Worm (Caenorhabditis elegans): Measurements from ENCODE around the gene F20D6.15.

The F20D6.15 gene

DNA sequence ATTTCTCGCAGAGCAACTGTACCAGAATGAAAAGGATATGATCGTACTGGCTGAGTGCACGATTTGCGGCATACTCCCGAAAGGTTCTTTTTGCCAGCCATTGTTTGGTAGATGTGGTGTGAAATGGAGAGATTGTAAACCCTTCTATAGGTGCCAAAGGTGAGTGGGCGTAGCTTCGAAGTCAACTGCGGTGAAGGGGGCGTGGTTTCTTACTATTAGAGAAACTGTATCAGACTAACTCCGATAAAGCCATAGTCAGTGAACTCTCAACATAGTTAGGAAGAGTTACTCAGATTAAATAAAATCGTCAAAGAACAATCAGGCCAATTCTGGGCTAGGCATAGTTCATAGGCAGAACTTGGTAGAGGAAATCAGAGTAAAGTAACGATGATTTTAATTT lies 10.9 kb downstream of the F20D6.15 start, which contains the start of gene F20D6.9:
Gene F20D6.9, minus strand, starts transcription at position 101 of the 400 bp plus-strand sequence.
- TF ChIP-seq W03F9.2 (tag; optimal IDR thresholded peaks at IDR 0.05) (no peak), him-1 (tag; optimal IDR thresholded peaks at IDR 0.05) (no peak), dao-5 (tag; optimal IDR thresholded peaks at IDR 0.05) (no peak)

DNA sequence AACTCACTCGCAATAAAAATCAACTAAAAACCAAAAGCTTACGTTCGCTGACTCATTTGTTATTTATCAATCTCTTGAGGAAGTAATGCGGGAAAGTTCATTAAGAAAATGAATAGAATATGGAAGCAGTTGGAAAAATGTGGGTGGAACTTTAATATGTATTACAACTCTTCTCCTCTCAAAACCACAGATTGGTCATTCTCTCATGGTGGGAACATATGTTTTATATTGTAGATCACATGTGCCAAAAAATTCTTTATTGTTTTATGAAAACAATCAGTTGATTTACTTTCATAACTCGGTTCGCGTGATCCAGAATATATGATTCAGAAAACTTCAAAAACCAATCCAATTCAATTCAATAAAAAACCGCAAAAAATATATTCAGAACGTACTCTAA lies 16.6 kb downstream of the F20D6.15 start:
- no peak for TF ChIP-seq W03F9.2 (tag; optimal IDR thresholded peaks at IDR 0.05)
- TF ChIP-seq dao-5 (tag; optimal IDR thresholded peaks at IDR 0.05): no peak
- TF ChIP-seq him-1 (tag; optimal IDR thresholded peaks at IDR 0.05): no peak

DNA sequence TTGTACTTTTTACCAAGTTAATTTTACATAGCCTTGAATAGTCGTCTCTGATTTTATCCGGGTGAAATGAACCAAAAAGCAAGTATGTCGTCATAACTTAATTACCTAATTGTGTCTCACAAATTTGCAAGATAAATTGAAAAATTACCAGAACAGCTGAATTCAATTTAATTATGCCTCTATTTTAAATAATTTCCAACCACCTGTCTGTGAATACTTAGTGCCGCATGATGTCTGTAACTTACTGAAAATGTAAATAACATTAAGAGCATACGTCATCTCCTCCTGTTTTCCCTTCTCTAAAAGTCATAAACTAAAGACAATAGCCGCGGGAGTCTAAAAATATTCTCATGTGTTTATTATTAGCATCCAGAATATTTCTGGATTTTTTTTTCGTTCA lies 18.0 kb downstream of the F20D6.15 start:
- TF ChIP-seq dao-5 (tag; optimal IDR thresholded peaks at IDR 0.05): no peak
- no peak for TF ChIP-seq him-1 (tag; optimal IDR thresholded peaks at IDR 0.05)
- TF ChIP-seq W03F9.2 (tag; optimal IDR thresholded peaks at IDR 0.05): no peak

DNA sequence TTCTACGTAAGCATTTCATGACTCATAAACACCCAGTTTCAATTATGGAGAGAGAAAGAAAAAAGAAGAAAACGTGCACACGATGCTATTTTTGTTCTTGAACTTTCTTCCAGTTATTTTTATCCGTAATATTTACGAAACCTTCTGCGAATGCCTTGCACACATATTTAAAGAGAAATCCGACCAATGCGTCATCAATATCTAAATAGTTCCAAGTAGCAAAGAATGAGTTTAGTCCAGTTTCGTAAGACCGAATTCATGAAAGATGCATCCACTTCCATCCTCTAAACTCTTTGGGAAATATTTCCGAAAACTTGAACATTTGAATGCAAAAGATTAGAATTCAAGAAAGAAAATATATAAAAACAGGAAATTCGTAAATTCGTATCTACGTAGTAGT lies 19.1 kb downstream of the F20D6.15 start:
- TF ChIP-seq dao-5 (tag; optimal IDR thresholded peaks at IDR 0.05): no peak
- no peak for TF ChIP-seq him-1 (tag; optimal IDR thresholded peaks at IDR 0.05)
- no peak for TF ChIP-seq W03F9.2 (tag; optimal IDR thresholded peaks at IDR 0.05)

ce11 chrV:8168219-8168962 lies 19.9 kb downstream of the F20D6.15 start, which contains the start of gene F20D6.8:
Gene F20D6.8 (minus strand): TSS chrV:8168269.
- TF ChIP-seq W03F9.2 (tag; optimal IDR thresholded peaks at IDR 0.05) (no peak), dao-5 (tag; optimal IDR thresholded peaks at IDR 0.05) (no peak), him-1 (tag; optimal IDR thresholded peaks at IDR 0.05) (no peak)

DNA sequence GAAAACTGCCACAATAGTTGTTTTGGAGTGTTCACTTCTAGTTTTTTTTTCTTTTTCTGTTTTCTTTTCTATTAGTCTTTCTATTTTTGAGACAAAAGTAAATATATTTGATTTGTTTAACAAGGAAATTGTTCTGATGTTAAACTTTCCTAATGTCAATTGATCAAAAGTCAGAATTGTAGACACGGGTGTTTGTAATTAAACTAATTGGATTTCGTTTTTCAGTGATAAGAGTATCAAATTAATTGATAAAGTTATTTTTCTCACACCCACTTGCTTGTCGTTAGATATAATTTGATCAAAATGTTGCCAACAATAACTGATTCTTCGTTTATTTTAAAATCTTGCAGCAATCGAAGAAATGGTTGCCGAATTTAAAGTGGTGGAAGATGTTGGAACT lies 25.1 kb downstream of the F20D6.15 start:
- TF ChIP-seq him-1 (tag; optimal IDR thresholded peaks at IDR 0.05) (no peak), W03F9.2 (tag; optimal IDR thresholded peaks at IDR 0.05) (no peak), dao-5 (tag; optimal IDR thresholded peaks at IDR 0.05) (no peak)

ce11 chrV:8161699-8162098 lies 26.6 kb downstream of the F20D6.15 start, which contains the start of gene F20D6.5:
Gene F20D6.5 (plus strand): TSS chrV:8161957.
- TF ChIP-seq him-1 (tag; optimal IDR thresholded peaks at IDR 0.05): no peak

DNA sequence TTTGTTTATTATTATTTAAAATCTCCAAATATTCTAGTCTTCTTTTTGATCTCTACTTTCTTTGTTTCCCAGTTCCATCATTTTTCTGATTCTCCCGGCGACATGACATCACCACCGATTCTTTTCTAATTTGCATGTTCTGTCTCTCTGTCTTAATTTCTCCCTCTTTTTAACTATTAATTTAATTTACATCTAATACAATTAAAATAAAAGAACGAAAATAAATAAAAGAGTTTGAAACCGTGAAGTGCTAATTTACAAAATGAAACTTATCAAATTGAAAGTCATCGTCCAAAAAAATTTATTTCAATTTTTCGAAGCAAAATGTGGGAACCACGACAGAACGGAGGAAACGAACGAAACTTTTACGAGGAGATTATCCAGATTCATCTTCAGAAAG lies 28.6 kb downstream of the F20D6.15 start, which contains the start of gene F20D6.6:
Gene F20D6.6, plus strand, starts transcription at position 301 of the 400 bp plus-strand sequence.
- TF ChIP-seq W03F9.2 (tag; optimal IDR thresholded peaks at IDR 0.05) (no peak), dao-5 (tag; optimal IDR thresholded peaks at IDR 0.05) (no peak), him-1 (tag; optimal IDR thresholded peaks at IDR 0.05) (no peak)

DNA sequence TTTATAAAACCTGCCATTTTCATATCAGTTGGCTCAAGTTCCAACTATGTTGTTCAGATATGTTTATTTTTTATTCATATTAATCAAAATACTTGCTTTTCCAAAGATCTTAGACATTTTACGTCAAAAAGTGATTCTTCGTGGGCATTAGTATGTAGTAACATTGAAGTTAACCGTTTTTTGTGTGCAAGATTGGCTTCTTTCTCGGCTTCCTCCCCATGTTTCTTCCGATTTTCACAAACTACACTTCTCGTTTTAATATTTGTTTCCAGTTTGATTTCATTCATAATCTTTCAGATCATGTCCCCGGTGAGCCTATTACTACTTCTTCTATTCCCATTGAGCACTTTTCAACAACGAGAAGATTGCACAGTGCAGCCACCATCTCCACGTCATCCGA lies 30.8 kb downstream of the F20D6.15 start, which contains the start of gene sul-2:
Gene sul-2, plus strand, starts transcription at position 301 of the 400 bp plus-strand sequence.
- TF ChIP-seq him-1 (tag; optimal IDR thresholded peaks at IDR 0.05) (no peak), dao-5 (tag; optimal IDR thresholded peaks at IDR 0.05) (no peak), W03F9.2 (tag; optimal IDR thresholded peaks at IDR 0.05) (no peak)

DNA sequence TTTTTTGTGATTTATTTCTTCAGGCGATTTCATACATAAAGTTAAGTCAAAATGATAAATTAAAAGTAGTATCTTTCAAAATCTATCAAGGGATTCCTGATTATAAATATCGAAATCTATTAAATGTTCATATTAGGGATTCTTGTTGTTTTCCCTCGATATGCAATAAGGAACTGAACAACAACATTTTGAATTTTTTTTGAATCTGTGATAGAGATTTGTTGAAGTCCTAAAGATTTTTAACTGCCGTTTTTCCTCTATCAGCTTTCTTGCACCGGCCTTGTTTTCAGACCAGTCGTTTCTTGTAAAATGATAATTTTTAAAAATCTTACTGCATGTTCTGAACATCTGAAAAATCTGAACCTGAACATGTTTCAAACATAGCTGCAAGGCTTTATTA lies 32.5 kb downstream of the F20D6.15 start:
- TF ChIP-seq him-1 (tag; optimal IDR thresholded peaks at IDR 0.05): no peak
- TF ChIP-seq W03F9.2 (tag; optimal IDR thresholded peaks at IDR 0.05): no peak
- no peak for TF ChIP-seq dao-5 (tag; optimal IDR thresholded peaks at IDR 0.05)

DNA sequence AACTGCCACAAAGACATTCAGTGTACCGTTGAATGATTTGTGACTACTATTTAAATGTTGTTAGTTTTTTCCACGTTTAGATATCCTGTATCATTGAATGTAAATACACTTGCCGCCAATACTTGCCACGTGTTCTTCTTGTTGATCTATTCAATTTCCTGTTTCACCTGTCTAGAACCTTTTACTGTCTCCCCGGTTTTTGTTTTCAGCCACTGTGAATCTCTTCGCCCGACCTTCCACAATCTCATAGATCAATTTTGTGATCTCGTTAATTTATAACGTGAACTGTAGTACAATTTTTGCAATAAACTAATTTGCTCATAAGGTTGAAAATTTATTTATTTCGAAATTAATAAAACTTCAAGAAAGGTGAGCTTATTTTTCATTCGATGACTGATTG lies 42.9 kb downstream of the F20D6.15 start, which contains the start of gene D1014.13:
Gene D1014.13, plus strand, starts transcription at position 301 of the 400 bp plus-strand sequence.
- no peak for TF ChIP-seq dao-5 (tag; optimal IDR thresholded peaks at IDR 0.05)
- no peak for TF ChIP-seq W03F9.2 (tag; optimal IDR thresholded peaks at IDR 0.05)
- TF ChIP-seq him-1 (tag; optimal IDR thresholded peaks at IDR 0.05): no peak

- TF ChIP-seq him-1 (tag; optimal IDR thresholded peaks at IDR 0.05): no peak
- no peak for TF ChIP-seq W03F9.2 (tag; optimal IDR thresholded peaks at IDR 0.05)
- no peak for TF ChIP-seq dao-5 (tag; optimal IDR thresholded peaks at IDR 0.05)
These were observed 43.8 kb downstream of the F20D6.15 start for ce11 chrV:8144515-8144914.

DNA sequence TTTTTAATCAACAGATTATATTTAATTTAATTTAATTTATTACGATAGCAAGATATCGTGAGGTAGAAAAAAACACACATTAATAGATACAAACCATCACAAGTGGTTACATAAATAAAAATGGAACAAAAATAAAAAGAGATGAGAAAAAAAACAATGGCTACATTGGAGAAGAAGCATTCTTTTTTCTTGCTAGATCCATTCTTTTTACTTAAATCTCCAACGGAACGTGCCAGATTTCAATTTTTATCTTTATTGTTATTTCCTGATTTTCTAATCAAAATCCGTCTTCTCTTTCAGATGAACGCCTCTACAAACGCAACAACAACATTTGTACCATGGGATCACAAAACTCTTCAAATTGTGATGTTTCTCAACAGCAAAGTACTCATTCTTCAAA lies 44.7 kb downstream of the F20D6.15 start, which contains the start of gene D1014.2:
Gene D1014.2, plus strand, starts transcription at position 301 of the 400 bp plus-strand sequence.
- no peak for TF ChIP-seq him-1 (tag; optimal IDR thresholded peaks at IDR 0.05)
- no peak for TF ChIP-seq dao-5 (tag; optimal IDR thresholded peaks at IDR 0.05)
- no peak for TF ChIP-seq W03F9.2 (tag; optimal IDR thresholded peaks at IDR 0.05)

Measured in whole organism, L4/young adult.